Worm (Caenorhabditis elegans) whole organism, L1 larva: ENCODE measurements around the gene C45G9.15.

ENCODE experiments used
- C04F5.9 ChIP-seq: sonication (generic microtip); optimal IDR thresholded peaks from 2 replicates; lab custom pipeline; 2016; ENCODE audit warnings: missing genetic modification characterization, missing compliant biosample characterization
- F16B12.6 ChIP-seq: fragments of 150-350 bp; optimal IDR thresholded peaks from 2 replicates; lab custom pipeline; 2014; ENCODE audit warnings: missing biosample characterization, missing genetic modification characterization
- aha-1 ChIP-seq: fragments of 150-350 bp; optimal IDR thresholded peaks from 2 replicates; lab custom pipeline; 2014; ENCODE audit warnings: missing biosample characterization, missing genetic modification characterization
- aly-2 ChIP-seq: fragments of 150-350 bp; optimal IDR thresholded peaks from 2 replicates; lab custom pipeline; 2014; ENCODE audit warnings: missing biosample characterization, missing genetic modification characterization
- ama-1 ChIP-seq: fragments of 150-350 bp; optimal IDR thresholded peaks from 2 replicates; lab custom pipeline; 2014
- blmp-1 ChIP-seq: fragments of 150-350 bp; optimal IDR thresholded peaks from 2 replicates; lab custom pipeline; 2014; ENCODE audit warnings: missing biosample characterization, missing genetic modification characterization
- ceh-8 ChIP-seq: fragments of 200-800 bp; sonication (Bioruptor generic); optimal IDR thresholded peaks from 2 replicates; lab custom pipeline; 2018; ENCODE audit warnings: mild to moderate bottlenecking, missing genetic modification characterization, moderate library complexity, missing compliant biosample characterization
- ceh-82 ChIP-seq, 3 experiments: fragments of 150-350 bp in 1 of 3; sonication (generic microtip) in 2 of 3; optimal IDR thresholded peaks; 2 replicates each; lab custom pipeline; 2014 to 2017; ENCODE audit warnings: missing biosample characterization in 3 of 3, missing genetic modification characterization in 3 of 3
- ceh-88 ChIP-seq: fragments of 200-800 bp; sonication (Bioruptor generic); IDR thresholded peaks from 2 replicates; pipeline ENCODE4 v1.3.6; 2022; ENCODE audit warnings: missing genetic modification characterization, missing compliant biosample characterization
- ceh-90 ChIP-seq: sonication (generic microtip); optimal IDR thresholded peaks from 2 replicates; lab custom pipeline; 2016; ENCODE audit warnings: missing genetic modification characterization, missing compliant biosample characterization
- ces-1 ChIP-seq: fragments of 150-350 bp; optimal IDR thresholded peaks from 2 replicates; lab custom pipeline; 2014; ENCODE audit warnings: missing biosample characterization, missing genetic modification reagents, missing genetic modification characterization
- dpl-1 ChIP-seq, 3 experiments: fragments of 150-350 bp in 2 of 3; sonication (generic microtip) in 1 of 3; optimal IDR thresholded peaks; 2 replicates each; lab custom pipeline; 2014 to 2017; ENCODE audit warnings: missing biosample characterization in 3 of 3, missing genetic modification characterization in 3 of 3, missing genetic modification reagents in 3 of 3
- dsc-1 ChIP-seq: sonication (generic microtip); optimal IDR thresholded peaks from 2 replicates; lab custom pipeline; 2016; ENCODE audit warnings: mild to moderate bottlenecking, missing genetic modification characterization, missing compliant biosample characterization
- efl-1 ChIP-seq, 4 experiments: fragments of 150-350 bp; optimal IDR thresholded peaks in 3 of 4; peaks in 1 of 4; 1 replicate in 1 of 4; 2 replicates in 3 of 4; lab custom pipeline; 2014; ENCODE audit warnings: missing biosample characterization in 2 of 4, missing genetic modification characterization in 2 of 4, missing genetic modification reagents in 2 of 4
- egl-13 ChIP-seq: sonication (generic microtip); optimal IDR thresholded peaks from 2 replicates; lab custom pipeline; 2016; ENCODE audit warnings: missing genotype, missing genetic modification reagents, missing genetic modification characterization, missing compliant biosample characterization
- elt-3 ChIP-seq, 6 experiments: fragments of 150-350 bp in 1 of 6; sonication (generic microtip); optimal IDR thresholded peaks; 2 replicates each; lab custom pipeline; 2017 to 2018; ENCODE audit warnings: missing biosample characterization in 6 of 6, missing genetic modification characterization in 6 of 6, inconsistent platforms in 1 of 6
- ets-5 ChIP-seq: fragments of 200-800 bp; sonication (Bioruptor generic); IDR thresholded peaks from 2 replicates; pipeline ENCODE4 v1.3.6; 2022; ENCODE audit warnings: missing genetic modification characterization, missing compliant biosample characterization
- fkh-10 ChIP-seq: sonication (generic microtip); optimal IDR thresholded peaks from 2 replicates; lab custom pipeline; 2017; ENCODE audit warnings: missing biosample characterization, missing genetic modification reagents, missing genetic modification characterization
- fkh-4 ChIP-seq: sonication (generic microtip); optimal IDR thresholded peaks from 2 replicates; lab custom pipeline; 2016; ENCODE audit warnings: missing compliant biosample characterization, missing genetic modification characterization, borderline replicate concordance
- fkh-8 ChIP-seq: sonication (generic microtip); optimal IDR thresholded peaks from 2 replicates; lab custom pipeline; 2016; ENCODE audit warnings: mild to moderate bottlenecking, missing genetic modification characterization, missing compliant biosample characterization
- grh-1 ChIP-seq: fragments of 200-800 bp; sonication (Bioruptor generic); IDR thresholded peaks from 2 replicates; pipeline ENCODE4 v1.3.6; 2022; ENCODE audit warnings: missing genetic modification reagents, missing genetic modification characterization, missing compliant biosample characterization
- hlh-17 ChIP-seq: fragments of 200-800 bp; sonication (Bioruptor generic); optimal IDR thresholded peaks from 2 replicates; lab custom pipeline; 2018; ENCODE audit warnings: missing genetic modification characterization, mild to moderate bottlenecking, missing compliant biosample characterization, moderate library complexity, borderline replicate concordance
- hlh-4 ChIP-seq: sonication (generic microtip); optimal IDR thresholded peaks from 2 replicates; lab custom pipeline; 2016; ENCODE audit warnings: mild to moderate bottlenecking, missing genetic modification characterization, missing compliant biosample characterization
- lin-15B ChIP-seq: fragments of 150-350 bp; sonication (generic microtip); optimal IDR thresholded peaks from 3 replicates; lab custom pipeline; 2014; ENCODE audit warnings: missing biosample characterization, missing genetic modification characterization
- mab-9 ChIP-seq: fragments of 200-800 bp; sonication (Bioruptor generic); IDR thresholded peaks from 2 replicates; pipeline ENCODE4 v1.3.6; 2022; ENCODE audit warnings: missing genetic modification reagents, missing genetic modification characterization, missing compliant biosample characterization
- mef-2 ChIP-seq: fragments of 150-350 bp; optimal IDR thresholded peaks from 2 replicates; lab custom pipeline; 2014; ENCODE audit warnings: missing biosample characterization, missing genetic modification characterization
- mep-1 ChIP-seq: fragments of 150-350 bp; optimal IDR thresholded peaks from 2 replicates; lab custom pipeline; 2014; ENCODE audit warnings: missing biosample characterization, missing genetic modification characterization
- nhr-11 ChIP-seq: fragments of 150-350 bp; optimal IDR thresholded peaks from 2 replicates; lab custom pipeline; 2014; ENCODE audit warnings: missing biosample characterization, missing genetic modification characterization
- nhr-12 ChIP-seq: sonication (generic microtip); optimal IDR thresholded peaks from 2 replicates; lab custom pipeline; 2017; ENCODE audit warnings: missing biosample characterization, missing genetic modification characterization
- nhr-19 ChIP-seq: fragments of 200-800 bp; sonication (Bioruptor generic); conservative IDR thresholded peaks from 2 replicates; pipeline ENCODE4 v1.3.6; 2022; ENCODE audit warnings: missing genetic modification characterization, missing compliant biosample characterization
- nhr-237 ChIP-seq: fragments of 150-350 bp; optimal IDR thresholded peaks from 2 replicates; lab custom pipeline; 2014; ENCODE audit warnings: missing biosample characterization, missing genetic modification characterization
- nhr-47 ChIP-seq: sonication (generic microtip); optimal IDR thresholded peaks from 2 replicates; lab custom pipeline; 2016; ENCODE audit warnings: mild to moderate bottlenecking, missing genetic modification characterization, moderate library complexity, missing compliant biosample characterization
- nhr-76 ChIP-seq: sonication (generic microtip); optimal IDR thresholded peaks from 2 replicates; lab custom pipeline; 2017; ENCODE audit warnings: missing biosample characterization, missing genetic modification characterization
- nhr-84 ChIP-seq: sonication (generic microtip); optimal IDR thresholded peaks from 2 replicates; lab custom pipeline; 2017; ENCODE audit warnings: missing biosample characterization, missing genetic modification characterization
- nhr-85 ChIP-seq: sonication (generic microtip); peaks from one replicate; lab custom pipeline; 2016; ENCODE audit warnings: missing genetic modification characterization, inconsistent platforms, missing compliant biosample characterization
- pag-3 ChIP-seq: sonication (generic microtip); optimal IDR thresholded peaks from 2 replicates; lab custom pipeline; 2017; ENCODE audit warnings: missing genetic modification characterization, mild to moderate bottlenecking, missing compliant biosample characterization, antibody characterized with exemption, borderline replicate concordance; ENCODE audit not compliant: insufficient read depth
- pax-3 ChIP-seq: fragments of 200-800 bp; sonication (Bioruptor generic); optimal IDR thresholded peaks from 2 replicates; lab custom pipeline; 2018; ENCODE audit warnings: mild to moderate bottlenecking, missing genetic modification characterization, moderate library complexity, missing compliant biosample characterization
- skn-1 ChIP-seq: fragments of 150-350 bp; optimal IDR thresholded peaks from 2 replicates; lab custom pipeline; 2014; ENCODE audit warnings: missing biosample characterization, missing genetic modification characterization
- snu-23 ChIP-seq: sonication (generic microtip); optimal IDR thresholded peaks from 2 replicates; lab custom pipeline; 2016; ENCODE audit warnings: missing genetic modification characterization, missing compliant biosample characterization
- sup-37 ChIP-seq: fragments of 200-800 bp; sonication (Bioruptor generic); optimal IDR thresholded peaks from 2 replicates; lab custom pipeline; 2018; ENCODE audit warnings: mild to moderate bottlenecking, missing genetic modification characterization, missing compliant biosample characterization
- tlp-1 ChIP-seq: fragments of 150-350 bp; optimal IDR thresholded peaks from 2 replicates; lab custom pipeline; 2014; ENCODE audit warnings: missing biosample characterization, missing genetic modification characterization
- unc-62 ChIP-seq: fragments of 150-350 bp; optimal IDR thresholded peaks from 2 replicates; lab custom pipeline; 2014; ENCODE audit warnings: missing biosample characterization, missing genetic modification reagents, missing genetic modification characterization
- unc-86 ChIP-seq: sonication (generic microtip); optimal IDR thresholded peaks from 2 replicates; lab custom pipeline; 2016; ENCODE audit warnings: missing genetic modification characterization, missing compliant biosample characterization
- unc-98 ChIP-seq: fragments of 200-800 bp; sonication (Bioruptor generic); IDR thresholded peaks from 2 replicates; pipeline ENCODE4 v1.3.6; 2022; ENCODE audit warnings: missing genetic modification characterization, missing compliant biosample characterization
- vab-15 ChIP-seq: sonication (generic microtip); optimal IDR thresholded peaks from 2 replicates; lab custom pipeline; 2017; ENCODE audit warnings: missing genotype, mild to moderate bottlenecking, missing genetic modification characterization, missing compliant biosample characterization
- xbp-1 ChIP-seq: sonication (generic microtip); optimal IDR thresholded peaks from 2 replicates; lab custom pipeline; 2016; ENCODE audit warnings: missing genetic modification characterization, missing compliant biosample characterization
- zip-4 ChIP-seq: fragments of 200-800 bp; sonication (Bioruptor generic); optimal IDR thresholded peaks from 2 replicates; lab custom pipeline; 2018; ENCODE audit warnings: mild to moderate bottlenecking, missing genetic modification characterization, moderate library complexity, missing compliant biosample characterization
- ztf-11 ChIP-seq, 2 experiments: sonication (generic microtip); optimal IDR thresholded peaks; 2 replicates each; lab custom pipeline; 2016 to 2017; ENCODE audit warnings: missing genetic modification characterization in 2 of 2, missing biosample characterization in 1 of 2, missing compliant biosample characterization in 1 of 2

Gene C45G9.15

ce11 chrIII:5078062-5078461, 26.2 kb upstream of the C45G9.15 start (continued):
- TF ChIP-seq hlh-4 (tag; lab: Kevin White, UChicago): no peak
- TF ChIP-seq zip-4 (GFP tag; lab: Kevin White, UChicago): no peak
- TF ChIP-seq ama-1 (lab: Kevin White, UChicago): no peak
- no peak for TF ChIP-seq mef-2 (tag; lab: Kevin White, UChicago)
- TF ChIP-seq lin-15B (tag; lab: Kevin White, UChicago): no peak
- TF ChIP-seq pag-3 (tag; lab: Kevin White, UChicago): no peak
- peak; percentile 43 for TF ChIP-seq mep-1
- TF ChIP-seq ceh-88 (GFP tag; lab: Robert Waterston, UW): no peak
- TF ChIP-seq mab-9 (GFP tag; lab: Robert Waterston, UW): no peak
- no peak for TF ChIP-seq tlp-1 (tag; lab: Kevin White, UChicago)
- no peak for TF ChIP-seq ceh-90
- no peak for TF ChIP-seq unc-98 (GFP tag; lab: Robert Waterston, UW)
- TF ChIP-seq snu-23 (GFP tag; lab: Kevin White, UChicago): peak; percentile 87
- TF ChIP-seq unc-86 (tag; lab: Kevin White, UChicago): no peak
- no peak for TF ChIP-seq unc-62 (GFP tag; lab: Kevin White, UChicago)
- peak; percentile 23 for TF ChIP-seq xbp-1 (tag; lab: Kevin White, UChicago)
- TF ChIP-seq grh-1 (GFP tag; lab: Robert Waterston, UW): peak; percentile 42; the same call in 1 of the 2 replicates
- no peak for TF ChIP-seq vab-15 (tag; lab: Kevin White, UChicago)
- no peak for TF ChIP-seq ztf-11 (tag; optimal IDR thresholded peaks at IDR 0.05; lab: Kevin White, UChicago)
- no peak for TF ChIP-seq aly-2 (tag; lab: Kevin White, UChicago)
- peak in 2 of 3 experiments; percentile 36 to 56 for TF ChIP-seq dpl-1 (GFP tag; optimal IDR thresholded peaks at IDR 0.05; lab: Kevin White, UChicago)
- TF ChIP-seq sup-37 (GFP tag; lab: Kevin White, UChicago): no peak
- no peak for TF ChIP-seq ces-1 (GFP tag; lab: Kevin White, UChicago)
- TF ChIP-seq hlh-17 (GFP tag; lab: Kevin White, UChicago): no peak
- peak; percentile 90 for TF ChIP-seq nhr-85
- peak; percentile 90 for TF ChIP-seq skn-1 (tag; lab: Kevin White, UChicago)
- TF ChIP-seq nhr-76 (tag; lab: Kevin White, UChicago): no peak
- peak in 3 of 6 experiments; percentile 18 to 95 (median 72) for TF ChIP-seq elt-3 (tag; optimal IDR thresholded peaks at IDR 0.05; lab: Kevin White, UChicago)
- no peak for TF ChIP-seq egl-13
- TF ChIP-seq pax-3: no peak
- TF ChIP-seq efl-1 (optimal IDR thresholded peaks at IDR 0.05; lab: Kevin White, UChicago): peak; percentile 9 to 38
- peak; percentile 27 to 91 for TF ChIP-seq efl-1 (GFP tag; optimal IDR thresholded peaks at IDR 0.05 in 1 of 2; lab: Kevin White, UChicago)
- no peak for TF ChIP-seq dsc-1 (tag; lab: Kevin White, UChicago)
- TF ChIP-seq F16B12.6 (tag; lab: Kevin White, UChicago): no peak
- TF ChIP-seq nhr-12 (tag; lab: Kevin White, UChicago): no peak
- TF ChIP-seq blmp-1 (tag; lab: Kevin White, UChicago): peak; percentile 44
- TF ChIP-seq nhr-19 (GFP tag; lab: Robert Waterston, UW): peak; percentile 97
- TF ChIP-seq nhr-84 (tag; lab: Kevin White, UChicago): no peak
- no peak for TF ChIP-seq ets-5
- no peak for TF ChIP-seq ceh-8 (GFP tag; lab: Kevin White, UChicago)
- no peak for TF ChIP-seq fkh-10
- peak; percentile 13 for TF ChIP-seq C04F5.9 (tag; lab: Kevin White, UChicago)
- peak; percentile 80 for TF ChIP-seq nhr-47
- peak in 1 of 3 experiments; percentile 11 for TF ChIP-seq ceh-82 (tag; optimal IDR thresholded peaks at IDR 0.05; lab: Kevin White, UChicago)
- TF ChIP-seq fkh-4 (tag; lab: Kevin White, UChicago): no peak
- TF ChIP-seq nhr-11 (tag; lab: Kevin White, UChicago): peak; percentile 32
- TF ChIP-seq aha-1 (tag; lab: Kevin White, UChicago): no peak
- TF ChIP-seq nhr-237 (tag; lab: Kevin White, UChicago): no peak
- TF ChIP-seq fkh-8: peak; percentile 8
